Worm (Caenorhabditis elegans) whole organism, early embryonic: Measurements from ENCODE around the gene srw-87.

Experiments
- B0310.2 ChIP-seq: sonication (generic microtip); optimal IDR thresholded peaks from 2 replicates; lab custom pipeline; 2016; ENCODE audit warnings: mild to moderate bottlenecking, missing genetic modification characterization, missing compliant biosample characterization
- F13C5.2 ChIP-seq: sonication (generic microtip); optimal IDR thresholded peaks from 2 replicates; lab custom pipeline; 2017; ENCODE audit warnings: mild to moderate bottlenecking, missing genetic modification characterization, inconsistent platforms, missing compliant biosample characterization
- aly-1 ChIP-seq: sonication (generic microtip); optimal IDR thresholded peaks from 2 replicates; lab custom pipeline; 2016; ENCODE audit warnings: missing genetic modification characterization, missing compliant biosample characterization
- ama-1 ChIP-seq: fragments of 150-350 bp; optimal IDR thresholded peaks from 2 replicates; lab custom pipeline; 2014
- ceh-13 ChIP-seq: fragments of 200-800 bp; sonication (Bioruptor generic); optimal IDR thresholded peaks from 2 replicates; lab custom pipeline; 2018; ENCODE audit warnings: mild to moderate bottlenecking, missing genetic modification characterization, missing compliant biosample characterization
- ceh-36 ChIP-seq: sonication (generic microtip); optimal IDR thresholded peaks from 2 replicates; lab custom pipeline; 2016; ENCODE audit warnings: missing genetic modification characterization, inconsistent platforms, missing compliant biosample characterization
- ets-7 ChIP-seq: sonication (generic microtip); optimal IDR thresholded peaks from 2 replicates; lab custom pipeline; 2016; ENCODE audit warnings: missing genotype, missing genetic modification characterization, missing compliant biosample characterization
- flt-1 ChIP-seq: fragments of 200-800 bp; sonication (Bioruptor generic); IDR thresholded peaks from 2 replicates; pipeline ENCODE4 v1.3.6; 2022; ENCODE audit warnings: missing genetic modification characterization, missing compliant biosample characterization
- hmbx-1 ChIP-seq: sonication (generic microtip); optimal IDR thresholded peaks from 2 replicates; lab custom pipeline; 2016; ENCODE audit warnings: mild to moderate bottlenecking, missing genetic modification characterization, missing compliant biosample characterization
- hmg-4 ChIP-seq: fragments of 200-800 bp; sonication (Bioruptor generic); optimal IDR thresholded peaks from 2 replicates; lab custom pipeline; 2018; ENCODE audit warnings: mild to moderate bottlenecking, missing genetic modification characterization, missing compliant biosample characterization
- hnd-1 ChIP-seq: sonication (generic microtip); optimal IDR thresholded peaks from 2 replicates; lab custom pipeline; 2016; ENCODE audit warnings: missing genetic modification characterization, missing compliant biosample characterization
- pes-1 ChIP-seq: fragments of 200-800 bp; sonication (Bioruptor generic); IDR thresholded peaks from 2 replicates; pipeline ENCODE4 v1.3.6; 2022; ENCODE audit warnings: missing genetic modification reagents, missing genetic modification characterization, missing compliant biosample characterization
- scrt-1 ChIP-seq: fragments of 200-800 bp; sonication (Bioruptor generic); IDR thresholded peaks from 2 replicates; pipeline ENCODE4 v1.3.6; 2022; ENCODE audit warnings: missing genetic modification characterization, missing compliant biosample characterization
- sea-1 ChIP-seq: fragments of 200-800 bp; sonication (Bioruptor generic); conservative IDR thresholded peaks from 2 replicates; pipeline ENCODE4 v1.3.6; 2022; ENCODE audit warnings: missing genetic modification characterization, missing compliant biosample characterization
- tbx-11 ChIP-seq: fragments of 200-800 bp; sonication (Bioruptor generic); IDR thresholded peaks from 2 replicates; pipeline ENCODE4 v1.3.6; 2022; ENCODE audit warnings: missing genetic modification characterization, missing compliant biosample characterization
- tbx-37 ChIP-seq: fragments of 200-800 bp; sonication (Bioruptor generic); conservative IDR thresholded peaks from 2 replicates; pipeline ENCODE4 v1.3.6; 2022; ENCODE audit warnings: missing genetic modification reagents, missing genetic modification characterization, missing compliant biosample characterization
- tra-4 ChIP-seq: sonication (generic microtip); optimal IDR thresholded peaks from 2 replicates; lab custom pipeline; 2017; ENCODE audit warnings: missing genetic modification characterization, missing compliant biosample characterization

The srw-87 gene

ce11 chrV:16302439-16302838, 34.0 kb upstream of the srw-87 start, which contains the start of the genes C31A11.13 and oac-6:
Gene C31A11.13 (minus strand): TSS chrV:16302551.
Gene oac-6 (plus strand): TSS chrV:16302717.
- no peak for TF ChIP-seq ceh-36
- TF ChIP-seq pes-1 (GFP tag; lab: Robert Waterston, UW): no peak
- TF ChIP-seq ama-1: no peak
- TF ChIP-seq tra-4 (tag; lab: Kevin White, UChicago): no peak
- TF ChIP-seq tbx-37 (GFP tag; lab: Robert Waterston, UW): no peak
- TF ChIP-seq F13C5.2 (tag; lab: Kevin White, UChicago): no peak
- TF ChIP-seq hmg-4: no peak
- no peak for TF ChIP-seq sea-1 (GFP tag; lab: Robert Waterston, UW)
- no peak for TF ChIP-seq hmbx-1 (tag; lab: Kevin White, UChicago)
- no peak for TF ChIP-seq B0310.2 (tag; lab: Kevin White, UChicago)
- TF ChIP-seq ets-7 (tag; lab: Kevin White, UChicago): no peak
- TF ChIP-seq hnd-1: no peak
- no peak for TF ChIP-seq flt-1

ce11 chrV:16307253-16307652, 29.2 kb upstream of the srw-87 start, which contains the start of gene srxa-7:
Gene srxa-7 (plus strand): TSS chrV:16307553.
- TF ChIP-seq tra-4 (tag; lab: Kevin White, UChicago) (no peak), ama-1 (no peak), pes-1 (GFP tag; lab: Robert Waterston, UW) (no peak), ceh-36 (no peak), ceh-13 (GFP tag; lab: Kevin White, UChicago) (no peak), ets-7 (tag; lab: Kevin White, UChicago) (no peak), B0310.2 (tag; lab: Kevin White, UChicago) (no peak), scrt-1 (no peak), sea-1 (GFP tag; lab: Robert Waterston, UW) (no peak), F13C5.2 (tag; lab: Kevin White, UChicago) (no peak), hnd-1 (no peak), flt-1 (no peak), hmg-4 (no peak), tbx-37 (GFP tag; lab: Robert Waterston, UW) (no peak), tbx-11 (no peak), hmbx-1 (tag; lab: Kevin White, UChicago) (no peak), aly-1 (tag; lab: Kevin White, UChicago) (no peak)

- TF ChIP-seq ceh-36: no peak
- TF ChIP-seq sea-1 (GFP tag; lab: Robert Waterston, UW): no peak
- TF ChIP-seq F13C5.2 (tag; lab: Kevin White, UChicago): no peak
- no peak for TF ChIP-seq ceh-13 (GFP tag; lab: Kevin White, UChicago)
- no peak for TF ChIP-seq hmbx-1 (tag; lab: Kevin White, UChicago)
- no peak for TF ChIP-seq pes-1 (GFP tag; lab: Robert Waterston, UW)
- no peak for TF ChIP-seq hnd-1
- TF ChIP-seq aly-1 (tag; lab: Kevin White, UChicago): no peak
- TF ChIP-seq B0310.2 (tag; lab: Kevin White, UChicago): no peak
- TF ChIP-seq flt-1: no peak
- no peak for TF ChIP-seq tbx-11
Observed at ce11 chrV:16308343-16308742, 28.1 kb upstream of the srw-87 start.

- TF ChIP-seq scrt-1: no peak
- no peak for TF ChIP-seq ama-1
- TF ChIP-seq aly-1 (tag; lab: Kevin White, UChicago): no peak
- TF ChIP-seq sea-1 (GFP tag; lab: Robert Waterston, UW): no peak
- no peak for TF ChIP-seq tbx-37 (GFP tag; lab: Robert Waterston, UW)
- TF ChIP-seq ceh-13 (GFP tag; lab: Kevin White, UChicago): no peak
- no peak for TF ChIP-seq B0310.2 (tag; lab: Kevin White, UChicago)
- no peak for TF ChIP-seq pes-1 (GFP tag; lab: Robert Waterston, UW)
Observed at ce11 chrV:16309523-16309922, 26.9 kb upstream of the srw-87 start, which contains the start of gene oac-7. Gene oac-7 (plus strand): TSS chrV:16309805.

- TF ChIP-seq scrt-1 (no peak), ceh-13 (GFP tag; lab: Kevin White, UChicago) (no peak), hmbx-1 (tag; lab: Kevin White, UChicago) (no peak), pes-1 (GFP tag; lab: Robert Waterston, UW) (no peak), sea-1 (GFP tag; lab: Robert Waterston, UW) (no peak), tbx-11 (no peak), ceh-36 (no peak), aly-1 (tag; lab: Kevin White, UChicago) (no peak), tra-4 (tag; lab: Kevin White, UChicago) (no peak), tbx-37 (GFP tag; lab: Robert Waterston, UW) (no peak), ama-1 (no peak), flt-1 (no peak), hmg-4 (no peak), hnd-1 (no peak), F13C5.2 (tag; lab: Kevin White, UChicago) (no peak), ets-7 (tag; lab: Kevin White, UChicago) (no peak), B0310.2 (tag; lab: Kevin White, UChicago) (no peak)
Observed at ce11 chrV:16315004-16315403, 21.4 kb upstream of the srw-87 start, which contains the start of gene str-214. Gene str-214 (plus strand): TSS chrV:16315304.

- TF ChIP-seq F13C5.2 (tag; lab: Kevin White, UChicago) (no peak), tbx-37 (GFP tag; lab: Robert Waterston, UW) (no peak), ceh-36 (no peak), tra-4 (tag; lab: Kevin White, UChicago) (no peak), sea-1 (GFP tag; lab: Robert Waterston, UW) (no peak), ama-1 (no peak), hnd-1 (no peak)
Observed at ce11 chrV:16317244-16317643, 19.2 kb upstream of the srw-87 start, which contains the start of gene srh-180. Gene srh-180 (plus strand): TSS chrV:16317544.

ce11 chrV:16322155-16322554, 14.3 kb upstream of the srw-87 start:
- no peak for TF ChIP-seq B0310.2 (tag; lab: Kevin White, UChicago)
- TF ChIP-seq ceh-36: no peak
- TF ChIP-seq sea-1 (GFP tag; lab: Robert Waterston, UW): no peak
- no peak for TF ChIP-seq ceh-13 (GFP tag; lab: Kevin White, UChicago)
- TF ChIP-seq hmg-4: no peak
- no peak for TF ChIP-seq tbx-11
- TF ChIP-seq scrt-1: no peak
- no peak for TF ChIP-seq pes-1 (GFP tag; lab: Robert Waterston, UW)
- TF ChIP-seq hnd-1: no peak
- TF ChIP-seq ama-1: no peak
- TF ChIP-seq hmbx-1 (tag; lab: Kevin White, UChicago): no peak
- TF ChIP-seq ets-7 (tag; lab: Kevin White, UChicago): no peak
- no peak for TF ChIP-seq tra-4 (tag; lab: Kevin White, UChicago)
- no peak for TF ChIP-seq aly-1 (tag; lab: Kevin White, UChicago)
- TF ChIP-seq F13C5.2 (tag; lab: Kevin White, UChicago): no peak
- no peak for TF ChIP-seq tbx-37 (GFP tag; lab: Robert Waterston, UW)
